Fruit fly (Drosophila melanogaster): ENCODE measurements around the gene CG5653.

CG5653 gene

dm6 chr3L:8978678-8979413, 12.7 kb upstream of the CG5653 start (continued):
- TF ChIP-seq grau (tag; optimal IDR thresholded peaks at IDR 0.05) (no peak), cwo (GFP tag; optimal IDR thresholded peaks at IDR 0.05) (no peak), br (optimal IDR thresholded peaks at IDR 0.05) (no peak), CG12744 (GFP tag; optimal IDR thresholded peaks at IDR 0.05) (no peak), eyg (GFP tag; optimal IDR thresholded peaks at IDR 0.05) (no peak), sim (GFP tag; IDR thresholded peaks at IDR 0.05) (no peak), Gsc (GFP tag; IDR thresholded peaks at IDR 0.05) (no peak), hkb (optimal IDR thresholded peaks at IDR 0.05) (no peak), hkb (GFP tag; IDR thresholded peaks at IDR 0.05) (0 out of 2 replicates have a peak, but pooled peaks have one; percentile 8), Xrp1 (GFP tag; IDR thresholded peaks at IDR 0.05) (0 out of 2 replicates have a peak, but pooled peaks have one; percentile 21), CG15269 (tag; optimal IDR thresholded peaks at IDR 0.05) (no peak), CG12219 (GFP tag; optimal IDR thresholded peaks at IDR 0.05) (no peak), Dll (GFP tag; IDR thresholded peaks at IDR 0.05; ENCODE audit: partially characterized antibody) (peak; percentile 71), ap (GFP tag; IDR thresholded peaks at IDR 0.05) (no peak), CG1602 (GFP tag; optimal IDR thresholded peaks at IDR 0.05) (no peak), mam (GFP tag; optimal IDR thresholded peaks at IDR 0.05) (no peak), CG13287 (GFP tag; IDR thresholded peaks at IDR 0.05; ENCODE audit: partially characterized antibody) (peak; percentile 76), bowl (GFP tag; IDR thresholded peaks at IDR 0.05) (no peak), Poxn (GFP tag; IDR thresholded peaks at IDR 0.05) (no peak), CG13894 (tag; optimal IDR thresholded peaks at IDR 0.05) (no peak), bbx (GFP tag; IDR thresholded peaks at IDR 0.05; ENCODE audit: partially characterized antibody) (no peak), Adf1 (GFP tag; IDR thresholded peaks at IDR 0.05) (peak; percentile 11; the same call in 1 of the 2 replicates), ranshi (GFP tag; IDR thresholded peaks at IDR 0.05) (no peak), scrt (GFP tag; optimal IDR thresholded peaks at IDR 0.05) (no peak), CG34422 (GFP tag; IDR thresholded peaks at IDR 0.05) (peak; percentile 84; the same call in 1 of the 3 replicates), CG3995 (GFP tag; optimal IDR thresholded peaks at IDR 0.05) (no peak), CG15696 (tag; optimal IDR thresholded peaks at IDR 0.05) (no peak), Dbx (GFP tag; IDR thresholded peaks at IDR 0.05) (no peak), Hr39 (optimal IDR thresholded peaks at IDR 0.05) (no peak), C15 (GFP tag; IDR thresholded peaks at IDR 0.05) (no peak), Trl (optimal IDR thresholded peaks at IDR 0.05) (peak; percentile 83 to 89), Trl (GFP tag; optimal IDR thresholded peaks at IDR 0.05) (no peak), CG10462 (GFP tag; optimal IDR thresholded peaks at IDR 0.05) (no peak), twi (tag; optimal IDR thresholded peaks at IDR 0.05) (no peak), lab (GFP tag; optimal IDR thresholded peaks at IDR 0.05) (no peak), HLH3B (GFP tag; IDR thresholded peaks at IDR 0.05) (peak; percentile 32; the same call in 1 of the 2 replicates), Hr51 (GFP tag; optimal IDR thresholded peaks at IDR 0.05) (peak in 1 of 2 experiments; percentile 26), az2 (GFP tag; optimal IDR thresholded peaks at IDR 0.05) (peak; percentile 40), unpg (GFP tag; optimal IDR thresholded peaks at IDR 0.05) (no peak), ATbp (GFP tag; optimal IDR thresholded peaks at IDR 0.05) (peak; percentile 40), NfI (GFP tag; optimal IDR thresholded peaks at IDR 0.05) (no peak), Hr3 (GFP tag; optimal IDR thresholded peaks at IDR 0.05) (no peak), Six4 (GFP tag; optimal IDR thresholded peaks at IDR 0.05) (no peak), HmgD (GFP tag; optimal IDR thresholded peaks at IDR 0.05) (no peak), CG12299 (tag; optimal IDR thresholded peaks at IDR 0.05) (no peak), CG9932 (GFP tag; IDR thresholded peaks at IDR 0.05) (no peak), CG12769 (tag; optimal IDR thresholded peaks at IDR 0.05) (no peak), peb (GFP tag; IDR thresholded peaks at IDR 0.05) (no peak), fd3F (GFP tag; optimal IDR thresholded peaks at IDR 0.05) (no peak), zfh2 (GFP tag; optimal IDR thresholded peaks at IDR 0.05) (no peak), emc (GFP tag; optimal IDR thresholded peaks at IDR 0.05) (no peak)
